Fruit fly (Drosophila melanogaster) whole organism, embryonic: ENCODE results near the gene CG14085.

ENCODE experiments used
- Atf3 ChIP-seq: fragments of 200-800 bp; sonication (Bioruptor generic); optimal IDR thresholded peaks from 3 replicates; lab custom pipeline; 2016; ENCODE audit warnings: missing biosample characterization, missing genetic modification characterization
- CG10274 ChIP-seq: fragments of 200-800 bp; sonication (Bioruptor generic); optimal IDR thresholded peaks from 3 replicates; lab custom pipeline; 2017; ENCODE audit warnings: missing biosample characterization, mild to moderate bottlenecking, missing genetic modification characterization
- CG10959 ChIP-seq: fragments of 200-800 bp; sonication (Bioruptor generic); IDR thresholded peaks from 2 replicates; pipeline ENCODE4 v1.3.6; 2022; ENCODE audit warnings: missing biosample characterization, missing genetic modification characterization
- CG11085 ChIP-seq: fragments of 200-800 bp; sonication (Bioruptor generic); IDR thresholded peaks from 2 replicates; pipeline ENCODE4 v1.3.6; 2022; ENCODE audit warnings: missing biosample characterization, missing genetic modification characterization
- CG11456 ChIP-seq: fragments of 200-800 bp; sonication (Bioruptor generic); IDR thresholded peaks from 3 replicates; pipeline ENCODE4 v1.3.6; 2022; ENCODE audit warnings: missing biosample characterization, missing genetic modification characterization
- CG11696 ChIP-seq: fragments of 200-800 bp; sonication (Bioruptor generic); IDR thresholded peaks from 2 replicates; pipeline ENCODE4 v1.3.6; 2022; ENCODE audit warnings: missing biosample characterization, missing genetic modification characterization
- CG11723 ChIP-seq: fragments of 200-800 bp; sonication (Bioruptor generic); optimal IDR thresholded peaks from 2 replicates; lab custom pipeline; 2017; ENCODE audit warnings: missing biosample characterization, mild to moderate bottlenecking, missing genetic modification characterization
- CG12219 ChIP-seq: fragments of 200-800 bp; sonication (Bioruptor generic); optimal IDR thresholded peaks from 3 replicates; lab custom pipeline; 2018; ENCODE audit warnings: missing biosample characterization, mild to moderate bottlenecking, missing genetic modification characterization
- CG12744 ChIP-seq: fragments of 200-800 bp; sonication (Bioruptor generic); optimal IDR thresholded peaks from 2 replicates; lab custom pipeline; 2016; ENCODE audit warnings: missing biosample characterization, missing genetic modification characterization
- CG14965 ChIP-seq: fragments of 200-800 bp; sonication (Bioruptor generic); optimal IDR thresholded peaks from 2 replicates; lab custom pipeline; 2016; ENCODE audit warnings: missing biosample characterization, missing genetic modification characterization, borderline replicate concordance
- CG15514 ChIP-seq: fragments of 200-800 bp; sonication (Bioruptor generic); optimal IDR thresholded peaks from 3 replicates; lab custom pipeline; 2017; ENCODE audit warnings: missing biosample characterization, missing genetic modification characterization, mild to moderate bottlenecking, moderate library complexity, missing genetic modification reagents
- CG1647 ChIP-seq: fragments of 200-800 bp; sonication (Bioruptor generic); optimal IDR thresholded peaks from 3 replicates; lab custom pipeline; 2016; ENCODE audit warnings: missing biosample characterization, missing genetic modification characterization
- CG16815 ChIP-seq: fragments of 200-800 bp; sonication (Bioruptor generic); optimal IDR thresholded peaks from 3 replicates; lab custom pipeline; 2017; ENCODE audit warnings: missing biosample characterization, mild to moderate bottlenecking, missing genetic modification characterization
- CG2120 ChIP-seq: fragments of 200-800 bp; sonication (Bioruptor generic); optimal IDR thresholded peaks from 3 replicates; lab custom pipeline; 2016; ENCODE audit warnings: missing biosample characterization, missing genetic modification characterization
- CG2712 ChIP-seq: fragments of 200-800 bp; optimal IDR thresholded peaks from 3 replicates; lab custom pipeline; 2019; ENCODE audit warnings: missing biosample characterization, mild to moderate bottlenecking, missing genetic modification characterization, moderate library complexity
- CG30403 ChIP-seq: fragments of 200-800 bp; sonication (Bioruptor generic); optimal IDR thresholded peaks from 3 replicates; lab custom pipeline; 2016; ENCODE audit warnings: missing biosample characterization, missing genetic modification characterization
- CG4328 ChIP-seq: fragments of 200-800 bp; sonication (Bioruptor generic); optimal IDR thresholded peaks from 3 replicates; lab custom pipeline; 2017; ENCODE audit warnings: missing biosample characterization, missing genetic modification reagents, missing genetic modification characterization
- CG4854 ChIP-seq: fragments of 200-800 bp; sonication (Bioruptor generic); optimal IDR thresholded peaks from 2 replicates; lab custom pipeline; 2016; ENCODE audit warnings: missing biosample characterization, missing genetic modification characterization, inconsistent platforms
- CG6654 ChIP-seq: fragments of 200-800 bp; sonication (Bioruptor generic); optimal IDR thresholded peaks from 2 replicates; lab custom pipeline; 2017; ENCODE audit warnings: missing biosample characterization, mild to moderate bottlenecking, missing genetic modification characterization
- CG7745 ChIP-seq: fragments of 200-800 bp; sonication (Bioruptor generic); optimal IDR thresholded peaks from 2 replicates; lab custom pipeline; 2018; ENCODE audit warnings: missing biosample characterization, mild to moderate bottlenecking, missing genetic modification characterization, moderate library complexity
- CG8281 ChIP-seq: fragments of 200-800 bp; sonication (Bioruptor generic); optimal IDR thresholded peaks from 2 replicates; lab custom pipeline; 2018; ENCODE audit warnings: missing biosample characterization, mild to moderate bottlenecking, missing genetic modification characterization, moderate library complexity
- CG9817 ChIP-seq: fragments of 200-800 bp; sonication (Bioruptor generic); optimal IDR thresholded peaks from 2 replicates; lab custom pipeline; 2018; ENCODE audit warnings: missing biosample characterization, mild to moderate bottlenecking, missing genetic modification characterization, moderate library complexity
- CkIIα-i1 ChIP-seq: fragments of 200-800 bp; sonication (Bioruptor generic); IDR thresholded peaks from 2 replicates; pipeline ENCODE4 v1.3.6; 2022; ENCODE audit warnings: missing biosample characterization, missing genetic modification characterization
- CoRest ChIP-seq: fragments of 200-800 bp; sonication (Bioruptor generic); optimal IDR thresholded peaks from 3 replicates; lab custom pipeline; 2018; ENCODE audit warnings: missing biosample characterization, mild to moderate bottlenecking, missing genetic modification characterization, moderate library complexity
- Dfd ChIP-seq, 2 experiments: fragments of >200 bp; optimal IDR thresholded peaks; 2 replicates each; lab custom pipeline; 2017; ENCODE audit warnings: missing biosample characterization in 2 of 2, missing genetic modification characterization in 2 of 2
- Dll ChIP-seq: fragments of 200-800 bp; sonication (Bioruptor generic); IDR thresholded peaks from 4 replicates; pipeline ENCODE4 v1.3.6; 2022; ENCODE audit warnings: missing biosample characterization, missing genetic modification characterization; ENCODE audit not compliant: partially characterized antibody
- E2f1 ChIP-seq: fragments of 200-800 bp; sonication (Bioruptor generic); IDR thresholded peaks from 2 replicates; pipeline ENCODE4 v1.3.6; 2022; ENCODE audit warnings: missing biosample characterization, missing genetic modification characterization
- Hr78 ChIP-seq, 2 experiments: fragments of 200-800 bp in 1 of 2; fragments of >200 bp in 1 of 2; sonication (Bioruptor generic) in 1 of 2; optimal IDR thresholded peaks; 2 replicates each; lab custom pipeline; 2017 to 2019; ENCODE audit warnings: missing biosample characterization in 2 of 2, missing genetic modification characterization in 2 of 2, mild to moderate bottlenecking in 1 of 2, moderate library complexity in 1 of 2
- Kr ChIP-seq: fragments of 200-800 bp; sonication (Bioruptor generic); optimal IDR thresholded peaks from 2 replicates; lab custom pipeline; 2017; ENCODE audit warnings: missing biosample characterization, mild to moderate bottlenecking, missing genetic modification characterization
- Meics ChIP-seq: fragments of 200-800 bp; sonication (Bioruptor generic); optimal IDR thresholded peaks from 2 replicates; lab custom pipeline; 2017; ENCODE audit warnings: missing biosample characterization, mild to moderate bottlenecking, missing genetic modification characterization
- Nf-YC ChIP-seq: fragments of 200-800 bp; optimal IDR thresholded peaks from 3 replicates; lab custom pipeline; 2019; ENCODE audit warnings: missing biosample characterization, mild to moderate bottlenecking, missing genetic modification characterization, moderate library complexity
- Sin3A ChIP-seq: fragments of >200 bp; optimal IDR thresholded peaks from 2 replicates; lab custom pipeline; 2018
- Taf1 ChIP-seq: fragments of 200-800 bp; sonication (Bioruptor generic); IDR thresholded peaks from 2 replicates; pipeline ENCODE4 v1.3.6; 2022; ENCODE audit warnings: missing biosample characterization, missing genetic modification characterization
- ap ChIP-seq: fragments of 200-800 bp; sonication (Bioruptor generic); IDR thresholded peaks from 2 replicates; pipeline ENCODE4 v1.3.6; 2022; ENCODE audit warnings: missing biosample characterization, missing genetic modification characterization
- btn ChIP-seq: fragments of 200-800 bp; sonication (Bioruptor generic); optimal IDR thresholded peaks from 2 replicates; lab custom pipeline; 2016; ENCODE audit warnings: missing biosample characterization, missing genetic modification characterization
- chif ChIP-seq, 2 experiments: fragments of 200-800 bp; sonication (Bioruptor generic); optimal IDR thresholded peaks; 3 replicates each; lab custom pipeline; 2016; ENCODE audit warnings: missing biosample characterization in 2 of 2, missing genetic modification characterization in 2 of 2
- chn ChIP-seq: fragments of 200-800 bp; sonication (Bioruptor generic); optimal IDR thresholded peaks from 2 replicates; lab custom pipeline; 2016; ENCODE audit warnings: missing biosample characterization, missing genetic modification characterization
- dimm ChIP-seq: fragments of 200-800 bp; sonication (Bioruptor generic); IDR thresholded peaks from 2 replicates; pipeline ENCODE4 v1.3.6; 2022; ENCODE audit warnings: missing biosample characterization, missing genetic modification characterization
- dm ChIP-seq: fragments of 200-800 bp; sonication (Bioruptor generic); optimal IDR thresholded peaks from 3 replicates; lab custom pipeline; 2016; ENCODE audit warnings: missing biosample characterization, missing genetic modification characterization
- dysf ChIP-seq: fragments of 200-800 bp; sonication (Bioruptor generic); IDR thresholded peaks from 3 replicates; pipeline ENCODE4 v1.3.6; 2022; ENCODE audit warnings: missing biosample characterization, missing genetic modification characterization
- eyg ChIP-seq: fragments of 200-800 bp; sonication (Bioruptor generic); optimal IDR thresholded peaks from 3 replicates; lab custom pipeline; 2016; ENCODE audit warnings: missing biosample characterization, missing genetic modification characterization
- fd102C ChIP-seq: fragments of 200-800 bp; sonication (Bioruptor generic); optimal IDR thresholded peaks from 2 replicates; lab custom pipeline; 2018; ENCODE audit warnings: missing biosample characterization, mild to moderate bottlenecking, missing genetic modification characterization, moderate library complexity
- kay ChIP-seq: fragments of 200-800 bp; sonication (Bioruptor generic); optimal IDR thresholded peaks from 2 replicates; lab custom pipeline; 2016; ENCODE audit warnings: missing biosample characterization, missing genetic modification characterization
- odd ChIP-seq: fragments of 200-800 bp; sonication (Bioruptor generic); optimal IDR thresholded peaks from 2 replicates; lab custom pipeline; 2017; ENCODE audit warnings: missing biosample characterization, mild to moderate bottlenecking, missing genetic modification characterization
- pum ChIP-seq: fragments of 200-800 bp; sonication (Bioruptor generic); optimal IDR thresholded peaks from 2 replicates; lab custom pipeline; 2016; ENCODE audit warnings: missing biosample characterization, missing genetic modification characterization
- schlank ChIP-seq: fragments of 200-800 bp; sonication (Bioruptor generic); optimal IDR thresholded peaks from 2 replicates; lab custom pipeline; 2018; ENCODE audit warnings: missing biosample characterization, mild to moderate bottlenecking, missing genetic modification characterization
- sim ChIP-seq: fragments of 200-800 bp; sonication (Bioruptor generic); IDR thresholded peaks from 2 replicates; pipeline ENCODE4 v1.3.6; 2022; ENCODE audit warnings: missing biosample characterization, missing genetic modification characterization
- slou ChIP-seq: fragments of 200-800 bp; sonication (Bioruptor generic); optimal IDR thresholded peaks from 3 replicates; lab custom pipeline; 2016; ENCODE audit warnings: missing biosample characterization, missing genetic modification characterization
- sr ChIP-seq: fragments of 200-800 bp; sonication (Bioruptor generic); IDR thresholded peaks from 3 replicates; pipeline ENCODE4 v1.3.6; 2022; ENCODE audit warnings: missing biosample characterization, missing genetic modification characterization
- tio ChIP-seq: fragments of 200-800 bp; sonication (Bioruptor generic); optimal IDR thresholded peaks from 2 replicates; lab custom pipeline; 2017; ENCODE audit warnings: missing biosample characterization, missing genetic modification characterization, inconsistent platforms
- tup ChIP-seq: fragments of 200-800 bp; sonication (Bioruptor generic); optimal IDR thresholded peaks from 2 replicates; lab custom pipeline; 2016; ENCODE audit warnings: missing biosample characterization, mild to moderate bottlenecking, missing genetic modification characterization, moderate library complexity
- unpg ChIP-seq: fragments of 200-800 bp; sonication (Bioruptor generic); optimal IDR thresholded peaks from 3 replicates; lab custom pipeline; 2018; ENCODE audit warnings: missing biosample characterization, mild to moderate bottlenecking, missing genetic modification characterization, moderate library complexity
- wor ChIP-seq: fragments of 200-800 bp; sonication (Bioruptor generic); IDR thresholded peaks from 2 replicates; pipeline ENCODE4 v1.3.6; 2022; ENCODE audit warnings: missing biosample characterization, missing genetic modification characterization

CG14085 gene

DNA sequence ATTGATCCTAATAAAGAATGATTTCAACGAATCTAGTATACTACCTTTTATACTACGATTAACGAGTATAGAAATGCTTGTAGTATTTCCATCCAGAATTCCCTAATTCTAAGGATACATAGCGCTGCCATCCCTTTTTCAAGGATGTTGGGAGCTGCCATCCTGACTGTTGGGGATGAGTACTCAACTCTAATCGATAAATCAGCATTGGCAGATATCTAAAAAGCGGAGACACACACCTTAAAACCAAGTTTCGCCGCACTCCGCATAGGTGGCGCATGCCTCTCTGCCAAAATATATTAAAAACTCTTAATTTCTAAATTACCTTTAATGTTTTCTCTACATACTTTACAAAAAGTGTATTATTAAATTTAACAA lies 25.1 kb downstream of the CG14085 start, which contains the start of gene fal (continued):
- no peak for TF ChIP-seq CG4328 (GFP tag; lab: Kevin White, UChicago)
- TF ChIP-seq CG15514 (GFP tag; lab: Kevin White, UChicago), result peak; percentile 57
- TF ChIP-seq Dfd (GFP tag; optimal IDR thresholded peaks at IDR 0.05; lab: Kevin White, UChicago), result no peak
- no peak for TF ChIP-seq CG14965 (GFP tag; lab: Kevin White, UChicago)
- no peak for TF ChIP-seq Hr78 (GFP tag; optimal IDR thresholded peaks at IDR 0.05; lab: Kevin White, UChicago)
- no peak for TF ChIP-seq kay (GFP tag; lab: Kevin White, UChicago)
- TF ChIP-seq CG12744 (GFP tag; lab: Kevin White, UChicago), result no peak
- no peak for TF ChIP-seq Kr
- TF ChIP-seq CkIIα-i1 (GFP tag; lab: Robert Waterston, UW), result no peak
- no peak for TF ChIP-seq slou (GFP tag; lab: Kevin White, UChicago)
- TF ChIP-seq CG12219, result no peak
- no peak for TF ChIP-seq CG6654
- no peak for TF ChIP-seq CG11696
- no peak for TF ChIP-seq E2f1 (GFP tag; lab: Robert Waterston, UW)
- no peak for TF ChIP-seq Sin3A (lab: Kevin White, UChicago)
- TF ChIP-seq btn, result no peak
- peak; percentile 27 for TF ChIP-seq CG9817 (tag; lab: Kevin White, UChicago)
- TF ChIP-seq fd102C (GFP tag; lab: Kevin White, UChicago), result no peak
- no peak for TF ChIP-seq Nf-YC (tag; lab: Kevin White, UChicago)
- TF ChIP-seq eyg (GFP tag; lab: Kevin White, UChicago), result no peak
- no peak for TF ChIP-seq CG2120 (GFP tag; lab: Kevin White, UChicago)
- TF ChIP-seq Dll (GFP tag; lab: Robert Waterston, UW), result no peak
- no peak for TF ChIP-seq CG1647 (GFP tag; lab: Kevin White, UChicago)
- TF ChIP-seq CG8281 (tag; lab: Kevin White, UChicago), result no peak
- no peak for TF ChIP-seq CG7745 (tag; lab: Kevin White, UChicago)
- TF ChIP-seq chif (GFP tag; optimal IDR thresholded peaks at IDR 0.05; lab: Kevin White, UChicago), result peak in 1 of 2 experiments; percentile 35
- TF ChIP-seq CG11456, result no peak; the same call in 2 of the 3 replicates
- peak; percentile 15 for TF ChIP-seq Meics (GFP tag; lab: Kevin White, UChicago)
- TF ChIP-seq dysf, result 0 out of 3 replicates have a peak, but pooled peaks have one; percentile 29
- TF ChIP-seq Taf1 (GFP tag; lab: Robert Waterston, UW), result no peak
- TF ChIP-seq Atf3 (GFP tag; lab: Kevin White, UChicago), result no peak
- TF ChIP-seq wor (GFP tag; lab: Robert Waterston, UW), result no peak
- no peak for TF ChIP-seq dimm (GFP tag; lab: Robert Waterston, UW)
- peak; percentile 41 for TF ChIP-seq CG30403 (GFP tag; lab: Kevin White, UChicago)
- no peak for TF ChIP-seq tup (GFP tag; lab: Kevin White, UChicago)
- no peak for TF ChIP-seq sr
- TF ChIP-seq schlank (tag; lab: Kevin White, UChicago), result no peak
- no peak for TF ChIP-seq CG11723 (GFP tag; lab: Kevin White, UChicago)
- TF ChIP-seq unpg (GFP tag; lab: Kevin White, UChicago), result no peak
- TF ChIP-seq CG10274, result no peak
- TF ChIP-seq CG4854 (GFP tag; lab: Kevin White, UChicago), result peak; percentile 6
- TF ChIP-seq CoRest (tag; lab: Kevin White, UChicago), result no peak
- no peak for TF ChIP-seq CG10959 (GFP tag; lab: Robert Waterston, UW)
- peak; percentile 12 for TF ChIP-seq pum (GFP tag; lab: Kevin White, UChicago)
- TF ChIP-seq CG11085, result no peak
- TF ChIP-seq dm (GFP tag; lab: Kevin White, UChicago), result no peak
- no peak for TF ChIP-seq ap (GFP tag; lab: Robert Waterston, UW)
- peak; percentile 38 for TF ChIP-seq chn (GFP tag; lab: Kevin White, UChicago)
- peak; percentile 43 for TF ChIP-seq CG2712 (tag; lab: Kevin White, UChicago)
- no peak for TF ChIP-seq CG16815 (GFP tag; lab: Kevin White, UChicago)
- no peak for TF ChIP-seq tio
- no peak for TF ChIP-seq sim (GFP tag; lab: Robert Waterston, UW)
- no peak for TF ChIP-seq odd (GFP tag; lab: Kevin White, UChicago)
